Fruit fly (Drosophila melanogaster): Measurements from ENCODE around the gene stnB.

DNA sequence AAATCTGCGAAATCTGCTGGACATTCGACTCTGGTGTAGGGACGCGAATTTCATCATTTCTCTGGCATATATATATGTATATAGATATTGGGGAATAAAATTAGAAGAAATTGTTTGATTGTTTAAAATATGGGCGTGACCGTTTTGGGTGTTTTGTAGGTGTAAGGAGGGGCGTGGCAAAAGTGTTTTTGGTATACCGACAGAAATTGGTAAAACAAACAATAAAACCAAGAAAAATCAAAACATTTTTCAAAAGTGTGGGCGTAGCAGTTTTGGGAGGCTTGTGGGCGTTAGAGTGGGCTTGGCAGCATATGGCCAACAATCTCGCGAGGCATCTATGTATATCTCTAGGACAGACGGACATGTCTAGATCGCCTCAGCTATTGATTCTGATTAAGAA lies 6.8 kb upstream of the stnB start, which contains the start of gene FucTC:
- TF ChIP-seq CG8478 (optimal IDR thresholded peaks at IDR 0.05) (no peak), CTCF (optimal IDR thresholded peaks at IDR 0.05) (no peak)

Data from S2 (cell line).